Worm (Caenorhabditis elegans): ENCODE data around the gene pqn-2.

- no peak for TF ChIP-seq fkh-10 (GFP tag; optimal IDR thresholded peaks at IDR 0.05)
- TF ChIP-seq unc-39 (tag; optimal IDR thresholded peaks at IDR 0.05): no peak
- TF ChIP-seq elt-3 (tag; optimal IDR thresholded peaks at IDR 0.05): no peak
- TF ChIP-seq pqm-1 (tag; optimal IDR thresholded peaks at IDR 0.05): peak; percentile 20
- TF ChIP-seq egl-27 (tag; optimal IDR thresholded peaks at IDR 0.05): no peak
- no peak for TF ChIP-seq nhr-12 (tag; optimal IDR thresholded peaks at IDR 0.05)
- no peak for TF ChIP-seq mdl-1 (tag; optimal IDR thresholded peaks at IDR 0.05)
- no peak for TF ChIP-seq jun-1 (tag; optimal IDR thresholded peaks at IDR 0.05)
- no peak for TF ChIP-seq nfya-1 (tag; optimal IDR thresholded peaks at IDR 0.05; ENCODE audit: insufficient read depth)
- TF ChIP-seq nhr-11 (tag; optimal IDR thresholded peaks at IDR 0.05): no peak
- no peak for TF ChIP-seq nhr-25 (tag; optimal IDR thresholded peaks at IDR 0.05)
- TF ChIP-seq aly-2 (tag; optimal IDR thresholded peaks at IDR 0.05): no peak
These were observed 24.7 kb upstream of the pqn-2 start, which contains the start of gene ceeh-2 for ce11 chrV:10357467-10357953.

Data from whole organism, L3 larva.